Worm (Caenorhabditis elegans) whole organism, L4/young adult: Measurements from ENCODE around the gene Y53G8AR.5.

Source experiments
- dao-5 ChIP-seq: sonication (generic microtip); optimal IDR thresholded peaks from 2 replicates; lab custom pipeline; 2016; ENCODE audit warnings: missing genotype, missing genetic modification characterization, moderate library complexity, missing compliant biosample characterization
- him-1 ChIP-seq: sonication (generic microtip); optimal IDR thresholded peaks from 2 replicates; lab custom pipeline; 2016; ENCODE audit warnings: missing genotype, missing genetic modification reagents, missing genetic modification characterization, missing compliant biosample characterization

ce11 chrIII:3294283-3294793 lies 2.9 kb upstream of the Y53G8AR.5 start, which contains the start of the genes Y53G8AR.8 and Y53G8AR.6:
- TF ChIP-seq him-1 (tag; lab: Kevin White, UChicago) (no peak), dao-5 (tag; lab: Kevin White, UChicago) (no peak)
